Worm (Caenorhabditis elegans): ENCODE data around the gene aexr-1.

DNA sequence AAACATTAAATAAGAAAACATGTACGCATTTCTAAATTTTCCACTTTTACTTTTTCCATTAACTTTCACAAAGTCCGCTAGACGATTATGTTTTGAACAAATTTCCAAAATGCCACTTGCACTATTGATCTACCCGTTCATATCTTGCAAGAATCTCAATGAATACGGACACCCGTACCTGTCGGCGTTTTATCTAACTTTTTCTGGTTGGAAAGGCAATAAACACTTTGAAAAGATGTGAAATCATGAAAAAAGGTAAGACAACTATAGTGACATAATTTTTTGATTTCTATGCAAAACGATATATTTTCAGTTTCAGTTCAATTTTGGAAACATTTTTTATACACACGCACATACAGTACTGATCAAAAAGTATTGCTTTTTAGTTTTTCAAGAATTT is 36.6 kb upstream of the aexr-1 start:
- TF ChIP-seq elt-3 (tag; optimal IDR thresholded peaks at IDR 0.05) (no peak), nhr-28 (tag; optimal IDR thresholded peaks at IDR 0.05) (no peak), nhr-76 (tag; optimal IDR thresholded peaks at IDR 0.05) (no peak), ces-1 (GFP tag; optimal IDR thresholded peaks at IDR 0.05) (no peak), blmp-1 (tag; optimal IDR thresholded peaks at IDR 0.05) (no peak), snpc-4 (tag; optimal IDR thresholded peaks at IDR 0.05) (no peak)
